ENCODE assay signal across 4 worm cellular contexts in genomic region chrIII:13526191-13526590, ce11.
TF ChIP-seq lines count a peak whose summit lies in the region.

No protein-coding gene starts in this region.

TF ChIP-seq in whole organism, L2 larva, 48 proteins besides CTCF, POLR2A, EP300 and RAD21:
- TF ChIP-seq fos-1 (tag; optimal IDR thresholded peaks at IDR 0.05; lab: Kevin White, UChicago): peak; percentile 93
- TF ChIP-seq ztf-11 (tag; optimal IDR thresholded peaks at IDR 0.05; lab: Kevin White, UChicago): no peak

TF ChIP-seq in whole organism, L3 larva, 47 proteins besides CTCF, POLR2A, EP300 and RAD21 (continues in another document):
- TF ChIP-seq nhr-43 (tag; optimal IDR thresholded peaks at IDR 0.05; lab: Kevin White, UChicago; ENCODE audit: poor library complexity, severe bottlenecking) (no peak), daf-12 (tag; optimal IDR thresholded peaks at IDR 0.05; lab: Kevin White, UChicago) (no peak), pqm-1 (tag; optimal IDR thresholded peaks at IDR 0.05; lab: Kevin White, UChicago) (peak; percentile 62), unc-62 (GFP tag; optimal IDR thresholded peaks at IDR 0.05; lab: Kevin White, UChicago) (no peak), lsy-12 (tag; optimal IDR thresholded peaks at IDR 0.05; lab: Kevin White, UChicago) (no peak), ceh-82 (tag; optimal IDR thresholded peaks at IDR 0.05; lab: Kevin White, UChicago) (no peak), tbx-2 (tag; optimal IDR thresholded peaks at IDR 0.05; lab: Kevin White, UChicago) (no peak), ZK546.5 (tag; optimal IDR thresholded peaks at IDR 0.05; lab: Kevin White, UChicago) (no peak), nhr-23 (tag; optimal IDR thresholded peaks at IDR 0.05; lab: Kevin White, UChicago) (no peak), egl-5 (tag; optimal IDR thresholded peaks at IDR 0.05; lab: Kevin White, UChicago) (no peak), jun-1 (tag; optimal IDR thresholded peaks at IDR 0.05; lab: Kevin White, UChicago) (no peak), snpc-4 (tag; optimal IDR thresholded peaks at IDR 0.05; lab: Kevin White, UChicago) (no peak), R02D3.7 (tag; optimal IDR thresholded peaks at IDR 0.05; lab: Kevin White, UChicago) (no peak), ceh-9 (tag; optimal IDR thresholded peaks at IDR 0.05; lab: Kevin White, UChicago) (no peak), nhr-67 (tag; optimal IDR thresholded peaks at IDR 0.05; lab: Kevin White, UChicago) (no peak), mml-1 (tag; optimal IDR thresholded peaks at IDR 0.05; lab: Kevin White, UChicago) (no peak), nhr-25 (tag; optimal IDR thresholded peaks at IDR 0.05; lab: Kevin White, UChicago) (no peak), mdl-1 (tag; optimal IDR thresholded peaks at IDR 0.05; lab: Kevin White, UChicago) (no peak), zag-1 (tag; optimal IDR thresholded peaks at IDR 0.05; lab: Kevin White, UChicago) (no peak), sea-2 (GFP tag; optimal IDR thresholded peaks at IDR 0.05; lab: Kevin White, UChicago) (no peak), nhr-77 (tag; optimal IDR thresholded peaks at IDR 0.05; lab: Kevin White, UChicago) (no peak), fkh-10 (GFP tag; optimal IDR thresholded peaks at IDR 0.05; lab: Kevin White, UChicago) (no peak), ceh-16 (tag; optimal IDR thresholded peaks at IDR 0.05; lab: Kevin White, UChicago) (no peak), lin-15B (tag; optimal IDR thresholded peaks at IDR 0.05; lab: Kevin White, UChicago) (no peak), pha-4 (tag; optimal IDR thresholded peaks at IDR 0.05; lab: Kevin White, UChicago) (peak; percentile 13), elt-2 (tag; optimal IDR thresholded peaks at IDR 0.05; lab: Kevin White, UChicago) (peak; percentile 60), elt-1 (tag; optimal IDR thresholded peaks at IDR 0.05; lab: Kevin White, UChicago) (no peak), eor-1 (tag; optimal IDR thresholded peaks at IDR 0.05; lab: Kevin White, UChicago) (no peak), nhr-237 (tag; optimal IDR thresholded peaks at IDR 0.05; lab: Kevin White, UChicago) (no peak), unc-39 (tag; optimal IDR thresholded peaks at IDR 0.05; lab: Kevin White, UChicago) (no peak), nhr-76 (tag; optimal IDR thresholded peaks at IDR 0.05; lab: Kevin White, UChicago) (no peak), nfya-1 (tag; optimal IDR thresholded peaks at IDR 0.05; lab: Kevin White, UChicago; ENCODE audit: insufficient read depth) (no peak)

TF ChIP-seq in whole organism, L4 larva, 104 proteins besides CTCF, POLR2A, EP300 and RAD21 (continues in another document):
- peak; percentile 50 for TF ChIP-seq mes-2 (tag; optimal IDR thresholded peaks at IDR 0.05; lab: Kevin White, UChicago; ENCODE audit: poor library complexity, severe bottlenecking)
- no peak for TF ChIP-seq lin-15B (tag; optimal IDR thresholded peaks at IDR 0.05; lab: Kevin White, UChicago)
- TF ChIP-seq nhr-77 (tag; optimal IDR thresholded peaks at IDR 0.05; lab: Kevin White, UChicago): no peak
- TF ChIP-seq aha-1 (tag; lab: Kevin White, UChicago): peak; percentile 46
- no peak for TF ChIP-seq unc-62 (GFP tag; optimal IDR thresholded peaks at IDR 0.05 in 1 of 2; lab: Kevin White, UChicago)
- TF ChIP-seq unc-62 (tag; optimal IDR thresholded peaks at IDR 0.05; lab: Kevin White, UChicago): no peak
- no peak for TF ChIP-seq ceh-20 (GFP tag; IDR thresholded peaks at IDR 0.05; lab: Robert Waterston, UW)
- TF ChIP-seq daf-16 (GFP tag; optimal IDR thresholded peaks at IDR 0.05; lab: Kevin White, UChicago): no peak
- peak; percentile 91 for TF ChIP-seq daf-16 (tag; optimal IDR thresholded peaks at IDR 0.05; lab: Kevin White, UChicago)
- TF ChIP-seq mdt-29 (GFP tag; IDR thresholded peaks at IDR 0.05; lab: Robert Waterston, UW): no peak
- TF ChIP-seq madf-9 (GFP tag; conservative IDR thresholded peaks at IDR 0.05; lab: Robert Waterston, UW): no peak
- TF ChIP-seq attf-4 (tag; optimal IDR thresholded peaks at IDR 0.05; lab: Kevin White, UChicago): no peak
- TF ChIP-seq nhr-28 (tag; optimal IDR thresholded peaks at IDR 0.05; lab: Kevin White, UChicago): peak; percentile 52
- TF ChIP-seq dve-1 (tag; optimal IDR thresholded peaks at IDR 0.05; lab: Kevin White, UChicago; ENCODE audit: insufficient read depth): peak; percentile 77
- peak; percentile 84 for TF ChIP-seq pqm-1 (tag; optimal IDR thresholded peaks at IDR 0.05; lab: Kevin White, UChicago)
- no peak for TF ChIP-seq spr-1 (tag; optimal IDR thresholded peaks at IDR 0.05; lab: Kevin White, UChicago)
- no peak for TF ChIP-seq lsy-2 (tag; optimal IDR thresholded peaks at IDR 0.05; lab: Kevin White, UChicago)
- no peak for TF ChIP-seq ama-1 (optimal IDR thresholded peaks at IDR 0.05; lab: Kevin White, UChicago)
- no peak for TF ChIP-seq Y105C5A.15 (GFP tag; IDR thresholded peaks at IDR 0.05; lab: Robert Waterston, UW)
- peak; percentile 11 for TF ChIP-seq hlh-11 (tag; optimal IDR thresholded peaks at IDR 0.05; lab: Kevin White, UChicago)
- no peak for TF ChIP-seq fkh-10 (GFP tag; optimal IDR thresholded peaks at IDR 0.05; lab: Kevin White, UChicago)
- no peak for TF ChIP-seq nhr-41 (GFP tag; IDR thresholded peaks at IDR 0.05; lab: Robert Waterston, UW)
- TF ChIP-seq dmd-6 (GFP tag; IDR thresholded peaks at IDR 0.05; lab: Robert Waterston, UW): peak; percentile 23; the same call in 1 of the 2 replicates
- TF ChIP-seq set-16 (GFP tag; IDR thresholded peaks at IDR 0.05; lab: Robert Waterston, UW): no peak
- no peak for TF ChIP-seq unc-39 (tag; optimal IDR thresholded peaks at IDR 0.05; lab: Kevin White, UChicago)
- no peak for TF ChIP-seq jun-1 (tag; optimal IDR thresholded peaks at IDR 0.05; lab: Kevin White, UChicago)
- no peak for TF ChIP-seq tra-1 (GFP tag; IDR thresholded peaks at IDR 0.05; lab: Robert Waterston, UW)
- TF ChIP-seq sdz-12 (GFP tag; optimal IDR thresholded peaks at IDR 0.05; lab: Kevin White, UChicago): no peak
- TF ChIP-seq gei-8 (GFP tag; optimal IDR thresholded peaks at IDR 0.05; lab: Kevin White, UChicago): no peak
- TF ChIP-seq nhr-111 (GFP tag; optimal IDR thresholded peaks at IDR 0.05; lab: Kevin White, UChicago): no peak
- TF ChIP-seq ceh-82 (tag; optimal IDR thresholded peaks at IDR 0.05; lab: Kevin White, UChicago): no peak
- TF ChIP-seq php-3 (GFP tag; IDR thresholded peaks at IDR 0.05; lab: Robert Waterston, UW): 0 out of 2 replicates have a peak, but pooled peaks have one; percentile 22
- TF ChIP-seq zip-11 (GFP tag; IDR thresholded peaks at IDR 0.05; lab: Robert Waterston, UW): no peak

TF ChIP-seq in whole organism, young adult, 124 proteins besides CTCF, POLR2A, EP300 and RAD21:
- TF ChIP-seq nhr-80 (tag; optimal IDR thresholded peaks at IDR 0.05; lab: Kevin White, UChicago) (peak; percentile 36), snpc-1.3 (tag; optimal IDR thresholded peaks at IDR 0.05; lab: Kevin White, UChicago; ENCODE audit: insufficient read depth) (no peak)
